Worm (Caenorhabditis elegans) whole organism, L3 larva: ENCODE measurements around the gene dpy-6.
A peak's percentile ranks its signal among the peaks of the same experiment; 100 is the strongest.

ENCODE experiments used
- ama-1 ChIP-seq: fragments of 150-350 bp; optimal IDR thresholded peaks from 2 replicates; lab custom pipeline; 2018
- ceh-82 ChIP-seq: fragments of 150-350 bp; optimal IDR thresholded peaks from 2 replicates; lab custom pipeline; 2014; ENCODE audit warnings: missing biosample characterization, missing genetic modification characterization
- ceh-9 ChIP-seq: sonication (generic microtip); optimal IDR thresholded peaks from 2 replicates; lab custom pipeline; 2018; ENCODE audit warnings: missing biosample characterization, missing genetic modification characterization
- egl-27 ChIP-seq: sonication (generic microtip); optimal IDR thresholded peaks from 4 replicates; lab custom pipeline; 2017; ENCODE audit warnings: missing biosample characterization, missing genetic modification reagents, missing genetic modification characterization
- elt-1 ChIP-seq: fragments of 150-350 bp; optimal IDR thresholded peaks from 2 replicates; lab custom pipeline; 2014; ENCODE audit warnings: missing biosample characterization, missing genetic modification characterization
- elt-2 ChIP-seq: sonication (generic microtip); optimal IDR thresholded peaks from 2 replicates; lab custom pipeline; 2016; ENCODE audit warnings: missing genetic modification reagents, mild to moderate bottlenecking, missing genetic modification characterization, missing compliant biosample characterization
- eor-1 ChIP-seq, 2 experiments: fragments of 150-350 bp; optimal IDR thresholded peaks; 2 replicates each; lab custom pipeline; 2014 to 2018; ENCODE audit warnings: missing biosample characterization in 2 of 2, missing genetic modification characterization in 2 of 2
- fkh-10 ChIP-seq: sonication (generic microtip); optimal IDR thresholded peaks from 2 replicates; lab custom pipeline; 2017; ENCODE audit warnings: missing biosample characterization, missing genetic modification reagents, missing genetic modification characterization
- fkh-2 ChIP-seq: fragments of 150-350 bp; optimal IDR thresholded peaks from 2 replicates; lab custom pipeline; 2014; ENCODE audit warnings: missing biosample characterization, missing genetic modification reagents, missing genetic modification characterization
- hmg-11 ChIP-seq: sonication (generic microtip); optimal IDR thresholded peaks from 2 replicates; lab custom pipeline; 2016; ENCODE audit warnings: missing genetic modification characterization, missing compliant biosample characterization
- jun-1 ChIP-seq: fragments of 150-350 bp; optimal IDR thresholded peaks from 2 replicates; lab custom pipeline; 2014; ENCODE audit warnings: missing biosample characterization, missing genetic modification reagents, missing genetic modification characterization
- lin-39 ChIP-seq: fragments of 150-350 bp; optimal IDR thresholded peaks from 2 replicates; lab custom pipeline; 2018; ENCODE audit warnings: missing biosample characterization, missing genetic modification reagents, missing genetic modification characterization
- lsy-12 ChIP-seq: sonication (generic microtip); optimal IDR thresholded peaks from 2 replicates; lab custom pipeline; 2016; ENCODE audit warnings: mild to moderate bottlenecking, missing genetic modification characterization, missing compliant biosample characterization
- mdl-1 ChIP-seq: fragments of 150-350 bp; optimal IDR thresholded peaks from 2 replicates; lab custom pipeline; 2014; ENCODE audit warnings: missing biosample characterization, missing genetic modification characterization
- nfya-1 ChIP-seq: sonication (generic microtip); optimal IDR thresholded peaks from 2 replicates; lab custom pipeline; 2017; ENCODE audit warnings: missing genetic modification characterization, mild to moderate bottlenecking, missing compliant biosample characterization, antibody characterized with exemption, moderate library complexity; ENCODE audit not compliant: insufficient read depth
- nhr-12 ChIP-seq: fragments of 150-350 bp; optimal IDR thresholded peaks from 2 replicates; lab custom pipeline; 2014; ENCODE audit warnings: missing biosample characterization, missing genetic modification characterization
- nhr-23 ChIP-seq: fragments of 150-350 bp; optimal IDR thresholded peaks from 2 replicates; lab custom pipeline; 2014; ENCODE audit warnings: missing biosample characterization, missing genetic modification reagents, missing genetic modification characterization
- nhr-237 ChIP-seq: fragments of 150-350 bp; optimal IDR thresholded peaks from 2 replicates; lab custom pipeline; 2014; ENCODE audit warnings: missing biosample characterization, missing genetic modification characterization
- nhr-43 ChIP-seq: sonication (generic microtip); optimal IDR thresholded peaks from 2 replicates; lab custom pipeline; 2016; ENCODE audit warnings: mild to moderate bottlenecking, missing genetic modification characterization, missing compliant biosample characterization; ENCODE audit not compliant: poor library complexity, severe bottlenecking
- nhr-76 ChIP-seq: fragments of 150-350 bp; sonication (generic microtip); optimal IDR thresholded peaks from 5 replicates; lab custom pipeline; 2014; ENCODE audit warnings: missing biosample characterization, missing genetic modification characterization
- nhr-77 ChIP-seq: fragments of 150-350 bp; optimal IDR thresholded peaks from 2 replicates; lab custom pipeline; 2014; ENCODE audit warnings: missing biosample characterization, missing genetic modification characterization
- pha-4 ChIP-seq: fragments of 150-350 bp; optimal IDR thresholded peaks from 2 replicates; lab custom pipeline; 2014; ENCODE audit warnings: missing biosample characterization, missing genetic modification reagents, missing genetic modification characterization
- sea-2 ChIP-seq: fragments of 150-350 bp; sonication (generic microtip); optimal IDR thresholded peaks from 4 replicates; lab custom pipeline; 2014; ENCODE audit warnings: missing biosample characterization, missing genetic modification reagents, missing genetic modification characterization
- skn-1 ChIP-seq: fragments of 150-350 bp; optimal IDR thresholded peaks from 2 replicates; lab custom pipeline; 2014; ENCODE audit warnings: missing biosample characterization, missing genetic modification characterization
- tbx-2 ChIP-seq: sonication (generic microtip); optimal IDR thresholded peaks from 2 replicates; lab custom pipeline; 2016; ENCODE audit warnings: mild to moderate bottlenecking, missing genetic modification characterization, missing compliant biosample characterization
- unc-62 ChIP-seq: fragments of 150-350 bp; sonication (generic microtip); optimal IDR thresholded peaks from 4 replicates; lab custom pipeline; 2014; ENCODE audit warnings: missing biosample characterization, missing genetic modification reagents, missing genetic modification characterization
- ztf-11 ChIP-seq: fragments of 150-350 bp; optimal IDR thresholded peaks from 2 replicates; lab custom pipeline; 2014; ENCODE audit warnings: missing biosample characterization, missing genetic modification characterization
- ztf-4 ChIP-seq: fragments of 150-350 bp; optimal IDR thresholded peaks from 2 replicates; lab custom pipeline; 2014; ENCODE audit warnings: missing biosample characterization, missing genetic modification characterization

The dpy-6 gene

ce11 chrX:8422020-8422419, 33.4 kb downstream of the dpy-6 start, which contains the start of gene tag-123 (continued):
- TF ChIP-seq ztf-11 (no peak), tbx-2 (tag; lab: Kevin White, UChicago) (no peak), ama-1 (lab: Kevin White, UChicago) (no peak), pha-4 (tag; lab: Kevin White, UChicago) (peak; percentile 77), nhr-237 (no peak), hmg-11 (tag; lab: Kevin White, UChicago) (peak; percentile 41), ceh-82 (tag; lab: Kevin White, UChicago) (no peak)
- TF ChIP-seq, all 47 proteins: peak for 11

DNA sequence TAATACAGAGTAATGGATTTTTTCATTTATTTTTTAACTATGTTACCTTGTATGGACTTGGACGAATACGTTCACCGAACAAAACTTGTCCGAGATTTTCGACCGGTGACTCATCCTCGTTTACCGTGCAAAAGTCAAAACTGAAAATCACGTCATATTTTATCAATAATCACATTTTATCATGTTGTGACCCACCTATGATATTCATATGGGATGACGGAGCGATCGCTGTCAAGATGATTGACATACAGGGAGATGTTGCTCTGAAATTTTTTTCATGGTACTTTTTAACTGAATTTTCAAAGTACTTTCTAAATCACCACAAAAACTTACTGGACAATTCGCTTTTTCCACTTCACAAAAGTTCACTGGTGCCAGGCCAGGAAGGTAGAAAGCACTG, 33.8 kb downstream of the dpy-6 start:
- TF ChIP-seq fkh-10 (GFP tag; lab: Kevin White, UChicago) = no peak
- no peak for TF ChIP-seq mdl-1 (tag; lab: Kevin White, UChicago)
- TF ChIP-seq nhr-12 = no peak
- TF ChIP-seq nhr-237 = no peak

- TF ChIP-seq nhr-43 (tag; lab: Kevin White, UChicago) (no peak), lin-39 (tag; lab: Kevin White, UChicago) (no peak), pha-4 (tag; lab: Kevin White, UChicago) (peak; percentile 6), nhr-23 (peak; percentile 1), eor-1 (tag; optimal IDR thresholded peaks at IDR 0.05; lab: Kevin White, UChicago) (no peak), elt-2 (tag; lab: Kevin White, UChicago) (peak; percentile 28), fkh-10 (GFP tag; lab: Kevin White, UChicago) (no peak), nhr-76 (tag; lab: Kevin White, UChicago) (no peak), tbx-2 (tag; lab: Kevin White, UChicago) (no peak), elt-1 (tag; lab: Kevin White, UChicago) (peak; percentile 52), egl-27 (no peak), nfya-1 (tag; lab: Kevin White, UChicago) (no peak)
Measured at ce11 chrX:8419252-8419651, 36.2 kb downstream of the dpy-6 start.

- TF ChIP-seq ceh-9 = no peak
- TF ChIP-seq nhr-23 = peak; percentile 92
- peak; percentile 70 for TF ChIP-seq nhr-43 (tag; lab: Kevin White, UChicago)
Measured at ce11 chrX:8418382-8418781, 37.1 kb downstream of the dpy-6 start, which contains the start of gene spp-13. spp-13 (minus strand) TSS chrX:8418524.

DNA sequence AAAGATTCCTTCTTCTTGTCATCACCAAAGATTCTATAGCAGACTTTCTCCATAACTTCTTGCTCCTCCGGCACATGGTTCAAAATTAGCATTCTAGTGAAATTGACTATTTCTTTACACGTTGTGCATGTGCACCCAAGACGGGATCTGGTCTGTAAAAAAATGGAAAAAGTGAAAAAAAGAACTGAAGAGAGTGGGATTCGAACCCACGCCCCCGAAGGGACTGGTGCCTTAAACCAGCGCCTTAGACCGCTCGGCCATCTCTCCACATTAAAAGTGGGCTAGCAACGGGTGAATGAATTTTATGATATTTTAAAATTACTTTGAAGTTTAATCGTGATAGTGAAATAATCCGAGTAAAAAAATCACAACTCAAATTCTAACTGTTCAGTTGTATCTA, 37.7 kb downstream of the dpy-6 start:
- peak; percentile 9 for TF ChIP-seq nfya-1 (tag; lab: Kevin White, UChicago)
- TF ChIP-seq lsy-12 (tag; lab: Kevin White, UChicago) = no peak
- TF ChIP-seq unc-62 (GFP tag; lab: Kevin White, UChicago) = no peak

DNA sequence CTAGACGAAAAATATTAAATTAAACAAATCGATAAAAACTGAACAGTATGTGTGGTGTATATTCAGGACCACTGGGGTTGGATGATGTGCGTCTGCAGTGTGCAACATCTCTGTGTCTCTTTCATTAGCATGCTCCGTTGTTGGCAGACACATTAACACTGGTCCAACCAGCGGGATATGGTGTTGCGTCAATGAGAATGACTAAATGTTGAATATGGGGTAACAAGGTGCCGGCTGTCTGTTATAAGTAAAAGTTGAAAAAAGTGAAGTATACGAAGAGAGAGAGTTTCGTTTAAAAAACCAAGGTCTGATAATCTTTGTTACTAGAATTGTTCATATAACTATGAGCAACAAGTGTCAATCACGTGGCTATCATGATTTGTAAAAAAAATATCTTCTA, 38.6 kb downstream of the dpy-6 start, which contains the start of gene ced-8:
Gene ced-8, minus strand, starts transcription at position 101 of the 400 bp plus-strand sequence.
- TF ChIP-seq nhr-43 (tag; lab: Kevin White, UChicago) = peak; percentile 35
- TF ChIP-seq sea-2 (GFP tag; lab: Kevin White, UChicago) = no peak

- TF ChIP-seq ztf-4 (tag; lab: Kevin White, UChicago) (no peak), unc-62 (GFP tag; lab: Kevin White, UChicago) (no peak), lsy-12 (tag; lab: Kevin White, UChicago) (no peak), fkh-2 (no peak), nhr-77 (tag; lab: Kevin White, UChicago) (no peak), nfya-1 (tag; lab: Kevin White, UChicago) (no peak), jun-1 (tag; lab: Kevin White, UChicago) (no peak), skn-1 (no peak)
Measured at ce11 chrX:8413130-8413529, 42.3 kb downstream of the dpy-6 start, which contains the start of gene F08F1.4. F08F1.4 (plus strand) TSS chrX:8413430.
